Fruit fly (Drosophila melanogaster) whole organism, embryonic: ENCODE results near the gene wam.

Experiments
- Adf1 ChIP-seq: fragments of 200-800 bp; sonication (Bioruptor generic); IDR thresholded peaks from 2 replicates; pipeline ENCODE4 v1.3.6; 2022; ENCODE audit warnings: missing biosample characterization, missing genetic modification characterization
- Atf-2 ChIP-seq: fragments of 200-800 bp; sonication (Bioruptor generic); optimal IDR thresholded peaks from 2 replicates; lab custom pipeline; 2016; ENCODE audit warnings: missing biosample characterization, missing genetic modification characterization
- Bgb ChIP-seq: fragments of 200-800 bp; sonication (Bioruptor generic); IDR thresholded peaks from 2 replicates; pipeline ENCODE4 v1.3.6; 2022; ENCODE audit warnings: missing biosample characterization, missing genetic modification characterization; ENCODE audit not compliant: partially characterized antibody
- CG10274 ChIP-seq: fragments of 200-800 bp; sonication (Bioruptor generic); optimal IDR thresholded peaks from 3 replicates; lab custom pipeline; 2017; ENCODE audit warnings: missing biosample characterization, mild to moderate bottlenecking, missing genetic modification characterization
- CG10543 ChIP-seq: fragments of 200-800 bp; sonication (Bioruptor generic); optimal IDR thresholded peaks from 3 replicates; lab custom pipeline; 2017; ENCODE audit warnings: missing biosample characterization, mild to moderate bottlenecking, missing genetic modification characterization, moderate library complexity
- CG10959 ChIP-seq: fragments of 200-800 bp; sonication (Bioruptor generic); IDR thresholded peaks from 2 replicates; pipeline ENCODE4 v1.3.6; 2022; ENCODE audit warnings: missing biosample characterization, missing genetic modification characterization
- CG12942 ChIP-seq: fragments of 200-800 bp; sonication (Bioruptor generic); optimal IDR thresholded peaks from 3 replicates; lab custom pipeline; 2016; ENCODE audit warnings: missing biosample characterization, missing genetic modification characterization
- CG15011 ChIP-seq: fragments of 200-800 bp; sonication (Bioruptor generic); optimal IDR thresholded peaks from 3 replicates; lab custom pipeline; 2018; ENCODE audit warnings: missing biosample characterization, mild to moderate bottlenecking, missing genetic modification characterization
- CG17912 ChIP-seq: fragments of 200-800 bp; sonication (Bioruptor generic); optimal IDR thresholded peaks from 2 replicates; lab custom pipeline; 2018; ENCODE audit warnings: missing biosample characterization, mild to moderate bottlenecking, missing genetic modification characterization
- CG18476 ChIP-seq: fragments of 200-800 bp; sonication (Bioruptor generic); optimal IDR thresholded peaks from 2 replicates; lab custom pipeline; 2016; ENCODE audit warnings: missing biosample characterization, mild to moderate bottlenecking, missing genetic modification characterization
- CG18599 ChIP-seq: fragments of 200-800 bp; sonication (Bioruptor generic); optimal IDR thresholded peaks from 3 replicates; lab custom pipeline; 2017; ENCODE audit warnings: missing biosample characterization, missing genetic modification characterization, mild to moderate bottlenecking, moderate library complexity, missing genetic modification reagents
- CG3065 ChIP-seq: fragments of 200-800 bp; sonication (Bioruptor generic); optimal IDR thresholded peaks from 2 replicates; lab custom pipeline; 2016; ENCODE audit warnings: missing biosample characterization, missing genetic modification characterization
- CG31388 ChIP-seq: fragments of 200-800 bp; sonication (Bioruptor generic); optimal IDR thresholded peaks from 2 replicates; lab custom pipeline; 2016; ENCODE audit warnings: missing biosample characterization, missing genetic modification characterization
- CG32532 ChIP-seq: fragments of 200-800 bp; sonication (Bioruptor generic); IDR thresholded peaks from 2 replicates; pipeline ENCODE4 v1.3.6; 2022; ENCODE audit warnings: missing biosample characterization, missing genetic modification characterization
- CG3847 ChIP-seq: fragments of 200-800 bp; sonication (Bioruptor generic); IDR thresholded peaks from 2 replicates; pipeline ENCODE4 v1.3.6; 2022; ENCODE audit warnings: missing biosample characterization, missing genetic modification characterization
- CG3995 ChIP-seq: fragments of 200-800 bp; sonication (Bioruptor generic); optimal IDR thresholded peaks from 3 replicates; lab custom pipeline; 2016; ENCODE audit warnings: missing biosample characterization, missing genetic modification characterization
- CG4424 ChIP-seq: fragments of 200-800 bp; sonication (Bioruptor generic); optimal IDR thresholded peaks from 3 replicates; lab custom pipeline; 2016; ENCODE audit warnings: missing biosample characterization, missing genetic modification characterization
- CG8388 ChIP-seq: fragments of 200-800 bp; sonication (Bioruptor generic); optimal IDR thresholded peaks from 2 replicates; lab custom pipeline; 2019; ENCODE audit warnings: missing biosample characterization, mild to moderate bottlenecking, missing genetic modification characterization, moderate library complexity
- CG9876 ChIP-seq: fragments of 200-800 bp; sonication (Bioruptor generic); optimal IDR thresholded peaks from 2 replicates; lab custom pipeline; 2016; ENCODE audit warnings: missing biosample characterization, missing genetic modification characterization
- CTCF ChIP-seq: fragments of 200-800 bp; sonication (Bioruptor generic); optimal IDR thresholded peaks from 2 replicates; lab custom pipeline; 2017; ENCODE audit warnings: missing biosample characterization, mild to moderate bottlenecking, missing genetic modification characterization, moderate library complexity
- D ChIP-seq, 2 experiments: fragments of 200-800 bp in 1 of 2; fragments of >200 bp in 1 of 2; sonication (Bioruptor generic) in 1 of 2; optimal IDR thresholded peaks; 2 replicates in 1 of 2; 3 replicates in 1 of 2; lab custom pipeline; 2017; ENCODE audit warnings: mild to moderate bottlenecking in 1 of 2, missing biosample characterization in 1 of 2, missing genetic modification characterization in 1 of 2, missing genetic modification reagents in 1 of 2
- Doc3 ChIP-seq: fragments of 200-800 bp; sonication (Bioruptor generic); IDR thresholded peaks from 3 replicates; pipeline ENCODE4 v1.3.6; 2022; ENCODE audit warnings: missing biosample characterization, missing genetic modification characterization; ENCODE audit not compliant: partially characterized antibody
- ERR ChIP-seq: fragments of 200-800 bp; sonication (Bioruptor generic); optimal IDR thresholded peaks from 2 replicates; lab custom pipeline; 2016; ENCODE audit warnings: missing biosample characterization, missing genetic modification characterization
- Fer1 ChIP-seq: fragments of 200-800 bp; sonication (Bioruptor generic); optimal IDR thresholded peaks from 2 replicates; lab custom pipeline; 2017; ENCODE audit warnings: missing biosample characterization, mild to moderate bottlenecking, missing genetic modification characterization
- GATAe ChIP-seq: fragments of 200-800 bp; sonication (Bioruptor generic); conservative IDR thresholded peaks from 2 replicates; pipeline ENCODE4 v1.3.6; 2022; ENCODE audit warnings: missing biosample characterization, missing genetic modification characterization
- HHEX ChIP-seq: fragments of 200-800 bp; sonication (Bioruptor generic); optimal IDR thresholded peaks from 3 replicates; lab custom pipeline; 2017; ENCODE audit warnings: missing biosample characterization, mild to moderate bottlenecking, missing genetic modification characterization, missing genetic modification reagents
- HmgZ ChIP-seq: fragments of 200-800 bp; sonication (Bioruptor generic); optimal IDR thresholded peaks from 2 replicates; lab custom pipeline; 2018; ENCODE audit warnings: missing biosample characterization, mild to moderate bottlenecking, missing genetic modification characterization
- MBD-R2 ChIP-seq: fragments of 200-800 bp; sonication (Bioruptor generic); IDR thresholded peaks from 2 replicates; pipeline ENCODE4 v1.3.6; 2022; ENCODE audit warnings: missing biosample characterization, missing genetic modification characterization
- MTF-1 ChIP-seq: fragments of 200-800 bp; sonication (Bioruptor generic); optimal IDR thresholded peaks from 2 replicates; lab custom pipeline; 2018; ENCODE audit warnings: missing biosample characterization, mild to moderate bottlenecking, missing genetic modification characterization, borderline replicate concordance
- Nf-YB ChIP-seq: fragments of 200-800 bp; sonication (Bioruptor generic); optimal IDR thresholded peaks from 3 replicates; lab custom pipeline; 2019; ENCODE audit warnings: missing biosample characterization, mild to moderate bottlenecking, missing genetic modification characterization, moderate library complexity
- Oaz ChIP-seq: fragments of 200-800 bp; sonication (Bioruptor generic); IDR thresholded peaks from 2 replicates; pipeline ENCODE4 v1.3.6; 2022; ENCODE audit warnings: missing biosample characterization, missing genetic modification characterization
- Six4 ChIP-seq: fragments of 200-800 bp; sonication (Bioruptor generic); optimal IDR thresholded peaks from 2 replicates; lab custom pipeline; 2016; ENCODE audit warnings: missing biosample characterization, missing genetic modification characterization
- Sox102F ChIP-seq: fragments of 200-800 bp; sonication (Bioruptor generic); optimal IDR thresholded peaks from 2 replicates; lab custom pipeline; 2018; ENCODE audit warnings: missing biosample characterization, mild to moderate bottlenecking, missing genetic modification characterization, moderate library complexity
- Sry-β ChIP-seq: fragments of 200-800 bp; sonication (Bioruptor generic); optimal IDR thresholded peaks from 2 replicates; lab custom pipeline; 2018; ENCODE audit warnings: missing biosample characterization, mild to moderate bottlenecking, missing genetic modification characterization, moderate library complexity
- Ssrp ChIP-seq: fragments of 200-800 bp; sonication (Bioruptor generic); optimal IDR thresholded peaks from 2 replicates; lab custom pipeline; 2018; ENCODE audit warnings: missing biosample characterization, mild to moderate bottlenecking, missing genetic modification characterization, moderate library complexity
- Trl ChIP-seq, 3 experiments: fragments of >200 bp in 2 of 3; fragments of 200-800 bp in 1 of 3; sonication (Bioruptor generic) in 1 of 3; optimal IDR thresholded peaks; 2 replicates in 1 of 3; 3 replicates in 2 of 3; lab custom pipeline; 2016 to 2017; ENCODE audit warnings: missing biosample characterization in 1 of 3, missing genetic modification characterization in 1 of 3
- amos ChIP-seq: fragments of 200-800 bp; sonication (Bioruptor generic); IDR thresholded peaks from 2 replicates; pipeline ENCODE4 v1.3.6; 2022; ENCODE audit warnings: missing biosample characterization, missing genetic modification characterization; ENCODE audit not compliant: partially characterized antibody
- ash1 ChIP-seq: fragments of 200-800 bp; sonication (Bioruptor generic); optimal IDR thresholded peaks from 2 replicates; lab custom pipeline; 2018; ENCODE audit warnings: missing biosample characterization, mild to moderate bottlenecking, missing genetic modification characterization
- bab2 ChIP-seq: fragments of 200-800 bp; sonication (Bioruptor generic); optimal IDR thresholded peaks from 2 replicates; lab custom pipeline; 2016; ENCODE audit warnings: missing biosample characterization, missing genetic modification characterization
- bigmax ChIP-seq: fragments of 200-800 bp; sonication (Bioruptor generic); optimal IDR thresholded peaks from 2 replicates; lab custom pipeline; 2018; ENCODE audit warnings: missing biosample characterization, mild to moderate bottlenecking, missing genetic modification characterization
- dmrt11E ChIP-seq: fragments of 200-800 bp; sonication (Bioruptor generic); optimal IDR thresholded peaks from 3 replicates; lab custom pipeline; 2018; ENCODE audit warnings: missing biosample characterization, mild to moderate bottlenecking, missing genetic modification characterization, moderate library complexity
- emc ChIP-seq: fragments of 200-800 bp; sonication (Bioruptor generic); optimal IDR thresholded peaks from 2 replicates; lab custom pipeline; 2016; ENCODE audit warnings: missing biosample characterization, missing genetic modification characterization
- fd3F ChIP-seq: fragments of 200-800 bp; sonication (Bioruptor generic); optimal IDR thresholded peaks from 2 replicates; lab custom pipeline; 2018; ENCODE audit warnings: missing biosample characterization, mild to moderate bottlenecking, missing genetic modification characterization, moderate library complexity
- fd96Cb ChIP-seq: fragments of 200-800 bp; sonication (Bioruptor generic); optimal IDR thresholded peaks from 2 replicates; lab custom pipeline; 2018; ENCODE audit warnings: missing biosample characterization, mild to moderate bottlenecking, missing genetic modification characterization, moderate library complexity
- ftz-f1 ChIP-seq: fragments of 200-800 bp; sonication (Bioruptor generic); optimal IDR thresholded peaks from 2 replicates; lab custom pipeline; 2016; ENCODE audit warnings: missing biosample characterization, missing genetic modification characterization
- gfzf ChIP-seq: fragments of 200-800 bp; sonication (Bioruptor generic); optimal IDR thresholded peaks from 2 replicates; lab custom pipeline; 2016; ENCODE audit warnings: missing biosample characterization, mild to moderate bottlenecking, missing genetic modification characterization, moderate library complexity
- ham ChIP-seq: fragments of 200-800 bp; sonication (Bioruptor generic); IDR thresholded peaks from 2 replicates; pipeline ENCODE4 v1.3.6; 2022; ENCODE audit warnings: missing biosample characterization, missing genetic modification characterization
- pum ChIP-seq: fragments of 200-800 bp; sonication (Bioruptor generic); optimal IDR thresholded peaks from 2 replicates; lab custom pipeline; 2016; ENCODE audit warnings: missing biosample characterization, missing genetic modification characterization
- run ChIP-seq: fragments of 200-800 bp; sonication (Bioruptor generic); optimal IDR thresholded peaks from 3 replicates; lab custom pipeline; 2018; ENCODE audit warnings: missing biosample characterization, mild to moderate bottlenecking, missing genetic modification characterization
- sr ChIP-seq: fragments of 200-800 bp; sonication (Bioruptor generic); IDR thresholded peaks from 3 replicates; pipeline ENCODE4 v1.3.6; 2022; ENCODE audit warnings: missing biosample characterization, missing genetic modification characterization
- tin ChIP-seq: fragments of 200-800 bp; sonication (Bioruptor generic); optimal IDR thresholded peaks from 3 replicates; lab custom pipeline; 2016; ENCODE audit warnings: missing biosample characterization, missing genetic modification characterization

wam gene

DNA sequence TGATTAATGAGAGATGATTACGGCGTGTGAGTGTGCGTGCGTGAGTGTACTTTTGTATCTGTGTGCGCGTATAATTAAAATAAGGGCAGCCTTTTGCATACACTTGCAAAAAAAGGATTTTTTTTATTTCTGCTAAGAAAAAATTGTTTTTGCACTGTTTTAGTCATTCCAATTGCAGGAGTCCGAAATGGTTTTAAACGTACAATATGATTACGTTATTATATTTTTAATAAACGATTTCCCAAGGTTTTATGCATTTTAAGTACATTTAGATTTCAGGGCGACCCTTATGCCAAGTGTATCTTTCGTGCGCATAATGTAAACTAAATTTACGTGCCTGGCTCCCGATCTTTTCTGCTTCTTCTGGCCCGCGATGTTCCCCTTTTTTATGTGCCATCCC, 47.0 kb upstream of the wam start (continued):
- no peak for TF ChIP-seq tin (GFP tag; lab: Kevin White, UChicago)
- no peak for TF ChIP-seq pum (GFP tag; lab: Kevin White, UChicago)
- no peak for TF ChIP-seq CG9876
- TF ChIP-seq D (optimal IDR thresholded peaks at IDR 0.05; lab: Kevin White, UChicago): no peak
- peak; percentile 6 for TF ChIP-seq D (GFP tag; optimal IDR thresholded peaks at IDR 0.05; lab: Kevin White, UChicago)
- TF ChIP-seq CG4424 (GFP tag; lab: Kevin White, UChicago): peak; percentile 37
- TF ChIP-seq Bgb (GFP tag; lab: Robert Waterston, UW): no peak
- peak; percentile 7 for TF ChIP-seq fd96Cb (tag; lab: Kevin White, UChicago)
- peak; percentile 28 for TF ChIP-seq Ssrp (tag; lab: Kevin White, UChicago)
- TF ChIP-seq Fer1 (GFP tag; lab: Kevin White, UChicago): peak; percentile 47
- TF ChIP-seq Sox102F (GFP tag; lab: Kevin White, UChicago): peak; percentile 37
- TF ChIP-seq emc (GFP tag; lab: Kevin White, UChicago): no peak
- no peak for TF ChIP-seq ash1
- no peak for TF ChIP-seq CTCF (GFP tag; lab: Kevin White, UChicago)
- no peak for TF ChIP-seq Six4
- TF ChIP-seq sr (GFP tag; lab: Robert Waterston, UW): no peak
- no peak for TF ChIP-seq CG31388 (GFP tag; lab: Kevin White, UChicago)
- no peak for TF ChIP-seq gfzf (GFP tag; lab: Kevin White, UChicago)
- TF ChIP-seq ham: no peak
- no peak for TF ChIP-seq CG18476 (GFP tag; lab: Kevin White, UChicago)
- TF ChIP-seq ERR (GFP tag; lab: Kevin White, UChicago): no peak
- no peak for TF ChIP-seq bigmax (GFP tag; lab: Kevin White, UChicago)
- TF ChIP-seq HHEX: peak; percentile 47
- peak; percentile 15 for TF ChIP-seq CG10274 (GFP tag; lab: Kevin White, UChicago)
- TF ChIP-seq Atf-2 (GFP tag; lab: Kevin White, UChicago): no peak
- TF ChIP-seq run: no peak
- peak; percentile 38 for TF ChIP-seq bab2 (GFP tag; lab: Kevin White, UChicago)
- peak; percentile 10 for TF ChIP-seq CG15011 (GFP tag; lab: Kevin White, UChicago)
- no peak for TF ChIP-seq Nf-YB (GFP tag; lab: Kevin White, UChicago)
- TF ChIP-seq CG3065: no peak
- peak; percentile 45; the same call in 1 of the 2 replicates for TF ChIP-seq MBD-R2
- TF ChIP-seq GATAe (GFP tag; lab: Robert Waterston, UW): no peak
- TF ChIP-seq ftz-f1 (GFP tag; lab: Kevin White, UChicago): no peak
- no peak for TF ChIP-seq CG10959 (GFP tag; lab: Robert Waterston, UW)
- TF ChIP-seq dmrt11E (tag; lab: Kevin White, UChicago): no peak
- TF ChIP-seq Oaz (GFP tag; lab: Robert Waterston, UW): no peak
- no peak for TF ChIP-seq CG10543
- no peak for TF ChIP-seq CG8388 (GFP tag; lab: Kevin White, UChicago)
- TF ChIP-seq CG32532 (GFP tag; lab: Robert Waterston, UW): peak; percentile 60
- no peak for TF ChIP-seq fd3F (GFP tag; lab: Kevin White, UChicago)
- no peak for TF ChIP-seq Trl (optimal IDR thresholded peaks at IDR 0.05; lab: Kevin White, UChicago)
- no peak for TF ChIP-seq Trl (GFP tag; optimal IDR thresholded peaks at IDR 0.05; lab: Kevin White, UChicago)
- no peak for TF ChIP-seq Doc3 (GFP tag; lab: Robert Waterston, UW)
- no peak for TF ChIP-seq Adf1 (GFP tag; lab: Robert Waterston, UW)
- TF ChIP-seq CG3995 (GFP tag; lab: Kevin White, UChicago): peak; percentile 2
- TF ChIP-seq CG3847 (GFP tag; lab: Robert Waterston, UW): peak; percentile 54
- no peak for TF ChIP-seq CG12942 (GFP tag; lab: Kevin White, UChicago)
- no peak for TF ChIP-seq Sry-β
- TF ChIP-seq MTF-1 (GFP tag; lab: Kevin White, UChicago): no peak
- TF ChIP-seq HmgZ (tag; lab: Kevin White, UChicago): peak; percentile 23
- TF ChIP-seq CG17912 (GFP tag; lab: Kevin White, UChicago): no peak
- peak; percentile 69 for TF ChIP-seq CG18599 (GFP tag; lab: Kevin White, UChicago)
- no peak for TF ChIP-seq amos (GFP tag; lab: Robert Waterston, UW)
